Worm (Caenorhabditis elegans) whole organism, midembryonic: ENCODE measurements around the gene pudl-1.

Source experiments
- T22C8.4 ChIP-seq: fragments of 200-800 bp; sonication (Bioruptor generic); IDR thresholded peaks from 2 replicates; pipeline ENCODE4 v1.3.6; 2022; ENCODE audit warnings: missing genetic modification characterization, missing compliant biosample characterization
- cog-1 ChIP-seq: sonication (generic microtip); optimal IDR thresholded peaks from 2 replicates; lab custom pipeline; 2016; ENCODE audit warnings: missing genetic modification characterization, missing compliant biosample characterization
- klf-2 ChIP-seq: fragments of 200-800 bp; sonication (Bioruptor generic); conservative IDR thresholded peaks from 2 replicates; pipeline ENCODE4 v1.3.6; 2022; ENCODE audit warnings: missing genetic modification reagents, missing genetic modification characterization, missing compliant biosample characterization
- med-1 ChIP-seq: sonication (generic microtip); optimal IDR thresholded peaks from 2 replicates; lab custom pipeline; 2017; ENCODE audit warnings: missing genetic modification characterization, mild to moderate bottlenecking, missing compliant biosample characterization, antibody characterized with exemption, missing genetic modification reagents; ENCODE audit not compliant: insufficient read depth
- ref-1 ChIP-seq: fragments of 200-800 bp; sonication (Bioruptor generic); conservative IDR thresholded peaks from 2 replicates; pipeline ENCODE4 v1.3.6; 2022; ENCODE audit warnings: missing genetic modification reagents, missing genetic modification characterization, missing compliant biosample characterization
- ztf-23 ChIP-seq: fragments of 200-800 bp; sonication (Bioruptor generic); IDR thresholded peaks from 2 replicates; pipeline ENCODE4 v1.3.6; 2022; ENCODE audit warnings: missing genetic modification reagents, missing genetic modification characterization, missing compliant biosample characterization
- ztf-29 ChIP-seq: fragments of 200-800 bp; sonication (Bioruptor generic); IDR thresholded peaks from 2 replicates; pipeline ENCODE4 v1.3.6; 2022; ENCODE audit warnings: missing genetic modification reagents, missing genetic modification characterization, missing compliant biosample characterization

- TF ChIP-seq T22C8.4 (no peak), ref-1 (no peak), med-1 (GFP tag; lab: Kevin White, UChicago) (no peak), klf-2 (no peak), ztf-23 (GFP tag; lab: Robert Waterston, UW) (no peak), cog-1 (tag; lab: Kevin White, UChicago) (no peak), ztf-29 (no peak)
Measured at ce11 chrIV:2799890-2800289, 32.8 kb upstream of the pudl-1 start.
